Fruit fly (Drosophila melanogaster): Measurements from ENCODE around the gene CG11470.
A peak's percentile ranks its signal among the peaks of the same experiment; 100 is the strongest.

DNA sequence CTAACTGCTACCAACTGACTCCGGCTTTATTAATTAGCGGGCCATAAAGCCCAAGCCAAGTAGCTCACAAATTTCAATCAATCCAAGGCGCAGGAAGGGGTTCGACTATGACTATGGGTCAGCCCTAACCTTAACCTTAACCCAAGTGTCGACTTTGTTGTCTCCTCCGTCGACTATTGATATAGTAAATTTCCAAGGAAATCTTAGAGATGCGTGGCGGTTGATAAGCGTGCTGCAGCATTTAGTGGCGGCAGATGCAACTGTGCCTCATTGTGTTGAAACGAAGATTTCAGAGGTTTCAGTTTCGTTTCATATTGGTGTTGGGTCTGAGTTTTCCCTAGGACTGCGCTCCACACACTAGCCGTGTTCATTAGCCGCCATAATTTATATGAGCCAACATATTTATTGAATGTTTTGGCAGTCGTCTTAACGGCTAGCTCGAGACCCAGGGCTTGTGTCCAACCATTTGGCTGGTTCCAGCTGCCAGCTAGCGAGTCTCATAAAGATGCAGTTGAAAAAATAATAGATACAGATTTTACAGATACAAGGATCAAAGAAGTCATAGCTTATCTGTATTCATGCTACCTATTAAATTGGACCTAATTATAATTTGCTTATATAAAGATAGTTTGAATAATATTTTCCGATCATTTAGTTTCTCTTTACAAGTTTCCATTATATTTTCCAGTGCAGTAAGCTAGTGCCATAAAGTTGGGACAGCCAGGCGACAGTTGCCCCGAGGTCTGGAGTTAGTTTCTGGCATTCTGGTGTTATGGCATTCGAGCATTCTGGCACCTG is 42.2 kb downstream of the CG11470 start:
- TF ChIP-seq eg (GFP tag; IDR thresholded peaks at IDR 0.05) (no peak), Hr39 (GFP tag; optimal IDR thresholded peaks at IDR 0.05) (no peak), CG9139 (GFP tag; optimal IDR thresholded peaks at IDR 0.05) (no peak), dsx (GFP tag; optimal IDR thresholded peaks at IDR 0.05; ENCODE audit: poor library complexity, severe bottlenecking) (no peak), Lpt (GFP tag; optimal IDR thresholded peaks at IDR 0.05) (no peak), esn (GFP tag; optimal IDR thresholded peaks at IDR 0.05) (no peak), dac (GFP tag; optimal IDR thresholded peaks at IDR 0.05) (no peak), CG3919 (GFP tag; optimal IDR thresholded peaks at IDR 0.05) (no peak), fd85E (GFP tag; optimal IDR thresholded peaks at IDR 0.05) (no peak), CG32006 (GFP tag; optimal IDR thresholded peaks at IDR 0.05) (no peak), Eip78C (GFP tag) (peak; percentile 10), CG6276 (GFP tag; optimal IDR thresholded peaks at IDR 0.05) (no peak)
